Fruit fly (Drosophila melanogaster) whole organism, embryonic: Measurements from ENCODE around the gene Vps39.

Experiments used
- Atf3 ChIP-seq: fragments of 200-800 bp; sonication (Bioruptor generic); optimal IDR thresholded peaks from 3 replicates; lab custom pipeline; 2016; ENCODE audit warnings: missing biosample characterization, missing genetic modification characterization
- BEAF-32 ChIP-seq: fragments of 200-800 bp; sonication (Bioruptor generic); optimal IDR thresholded peaks from 3 replicates; lab custom pipeline; 2017; ENCODE audit warnings: missing biosample characterization, missing genetic modification characterization, mild to moderate bottlenecking, moderate library complexity, missing genetic modification reagents
- Bgb ChIP-seq: fragments of 200-800 bp; sonication (Bioruptor generic); IDR thresholded peaks from 2 replicates; pipeline ENCODE4 v1.3.6; 2022; ENCODE audit warnings: missing biosample characterization, missing genetic modification characterization; ENCODE audit not compliant: partially characterized antibody
- CG10274 ChIP-seq: fragments of 200-800 bp; sonication (Bioruptor generic); optimal IDR thresholded peaks from 3 replicates; lab custom pipeline; 2017; ENCODE audit warnings: missing biosample characterization, mild to moderate bottlenecking, missing genetic modification characterization
- CG14710 ChIP-seq: fragments of 200-800 bp; sonication (Bioruptor generic); optimal IDR thresholded peaks from 3 replicates; lab custom pipeline; 2019; ENCODE audit warnings: missing biosample characterization, mild to moderate bottlenecking, missing genetic modification characterization, moderate library complexity
- CG15479 ChIP-seq: fragments of 200-800 bp; sonication (Bioruptor generic); optimal IDR thresholded peaks from 3 replicates; lab custom pipeline; 2019; ENCODE audit warnings: missing biosample characterization, mild to moderate bottlenecking, missing genetic modification characterization, moderate library complexity
- CG17829 ChIP-seq: fragments of 200-800 bp; optimal IDR thresholded peaks from 2 replicates; lab custom pipeline; 2019; ENCODE audit warnings: missing biosample characterization, mild to moderate bottlenecking, missing genetic modification characterization, moderate library complexity
- CG2116 ChIP-seq: fragments of 200-800 bp; sonication (Bioruptor generic); optimal IDR thresholded peaks from 3 replicates; lab custom pipeline; 2018; ENCODE audit warnings: missing biosample characterization, mild to moderate bottlenecking, missing genetic modification characterization
- CG2120 ChIP-seq: fragments of 200-800 bp; sonication (Bioruptor generic); optimal IDR thresholded peaks from 3 replicates; lab custom pipeline; 2016; ENCODE audit warnings: missing biosample characterization, missing genetic modification characterization
- CG2678 ChIP-seq: fragments of 200-800 bp; sonication (Bioruptor generic); optimal IDR thresholded peaks from 3 replicates; lab custom pipeline; 2019; ENCODE audit warnings: missing biosample characterization, mild to moderate bottlenecking, missing genetic modification characterization, moderate library complexity
- CG2889 ChIP-seq: fragments of 200-800 bp; sonication (Bioruptor generic); IDR thresholded peaks from 3 replicates; pipeline ENCODE4 v1.3.6; 2022; ENCODE audit warnings: missing biosample characterization, missing genetic modification characterization
- CG3163 ChIP-seq: fragments of 200-800 bp; sonication (Bioruptor generic); optimal IDR thresholded peaks from 3 replicates; lab custom pipeline; 2016; ENCODE audit warnings: missing biosample characterization, missing genetic modification characterization
- CG34376 ChIP-seq: fragments of 200-800 bp; sonication (Bioruptor generic); optimal IDR thresholded peaks from 2 replicates; lab custom pipeline; 2018; ENCODE audit warnings: missing biosample characterization, mild to moderate bottlenecking, missing genetic modification characterization
- CG34422 ChIP-seq: fragments of 200-800 bp; sonication (Bioruptor generic); IDR thresholded peaks from 3 replicates; pipeline ENCODE4 v1.3.6; 2022; ENCODE audit warnings: missing biosample characterization, missing genetic modification characterization
- CG3995 ChIP-seq: fragments of 200-800 bp; sonication (Bioruptor generic); optimal IDR thresholded peaks from 3 replicates; lab custom pipeline; 2016; ENCODE audit warnings: missing biosample characterization, missing genetic modification characterization
- CG6765 ChIP-seq: fragments of 200-800 bp; sonication (Bioruptor generic); optimal IDR thresholded peaks from 3 replicates; lab custom pipeline; 2017; ENCODE audit warnings: missing biosample characterization, mild to moderate bottlenecking, missing genetic modification characterization
- CG7963 ChIP-seq: fragments of 200-800 bp; sonication (Bioruptor generic); IDR thresholded peaks from 3 replicates; pipeline ENCODE4 v1.3.6; 2022; ENCODE audit warnings: missing biosample characterization, missing genetic modification characterization; ENCODE audit not compliant: partially characterized antibody
- Camta ChIP-seq: fragments of 200-800 bp; sonication (Bioruptor generic); optimal IDR thresholded peaks from 2 replicates; lab custom pipeline; 2016; ENCODE audit warnings: missing biosample characterization, missing genetic modification characterization
- Dek ChIP-seq: fragments of 200-800 bp; sonication (Bioruptor generic); optimal IDR thresholded peaks from 3 replicates; lab custom pipeline; 2019; ENCODE audit warnings: missing biosample characterization, mild to moderate bottlenecking, missing genetic modification characterization, moderate library complexity
- Dll ChIP-seq: fragments of 200-800 bp; sonication (Bioruptor generic); IDR thresholded peaks from 4 replicates; pipeline ENCODE4 v1.3.6; 2022; ENCODE audit warnings: missing biosample characterization, missing genetic modification characterization; ENCODE audit not compliant: partially characterized antibody
- E2f2 ChIP-seq: fragments of 200-800 bp; sonication (Bioruptor generic); IDR thresholded peaks from 2 replicates; pipeline ENCODE4 v1.3.6; 2022; ENCODE audit warnings: missing biosample characterization, missing genetic modification characterization
- HLH4C ChIP-seq: fragments of 200-800 bp; sonication (Bioruptor generic); IDR thresholded peaks from 3 replicates; pipeline ENCODE4 v1.3.6; 2022; ENCODE audit warnings: missing biosample characterization, missing genetic modification characterization; ENCODE audit not compliant: partially characterized antibody
- HLHmδ ChIP-seq: fragments of 200-800 bp; sonication (Bioruptor generic); optimal IDR thresholded peaks from 2 replicates; lab custom pipeline; 2018; ENCODE audit warnings: missing biosample characterization, mild to moderate bottlenecking, missing genetic modification characterization, moderate library complexity
- HmgZ ChIP-seq: fragments of 200-800 bp; sonication (Bioruptor generic); optimal IDR thresholded peaks from 2 replicates; lab custom pipeline; 2018; ENCODE audit warnings: missing biosample characterization, mild to moderate bottlenecking, missing genetic modification characterization
- MBD-R2 ChIP-seq: fragments of 200-800 bp; sonication (Bioruptor generic); IDR thresholded peaks from 2 replicates; pipeline ENCODE4 v1.3.6; 2022; ENCODE audit warnings: missing biosample characterization, missing genetic modification characterization
- PHDP ChIP-seq: fragments of 200-800 bp; sonication (Bioruptor generic); optimal IDR thresholded peaks from 3 replicates; lab custom pipeline; 2018; ENCODE audit warnings: missing biosample characterization, mild to moderate bottlenecking, missing genetic modification characterization, moderate library complexity
- Sin3A ChIP-seq: fragments of >200 bp; optimal IDR thresholded peaks from 2 replicates; lab custom pipeline; 2018
- Sry-δ ChIP-seq: fragments of 200-800 bp; sonication (Bioruptor generic); optimal IDR thresholded peaks from 2 replicates; lab custom pipeline; 2016; ENCODE audit warnings: missing biosample characterization, missing genetic modification characterization
- bbx ChIP-seq: fragments of 200-800 bp; sonication (Bioruptor generic); IDR thresholded peaks from 2 replicates; pipeline ENCODE4 v1.3.6; 2022; ENCODE audit warnings: missing biosample characterization, missing genetic modification characterization; ENCODE audit not compliant: partially characterized antibody
- dm ChIP-seq: fragments of 200-800 bp; sonication (Bioruptor generic); optimal IDR thresholded peaks from 3 replicates; lab custom pipeline; 2016; ENCODE audit warnings: missing biosample characterization, missing genetic modification characterization
- emc ChIP-seq: fragments of 200-800 bp; sonication (Bioruptor generic); optimal IDR thresholded peaks from 2 replicates; lab custom pipeline; 2016; ENCODE audit warnings: missing biosample characterization, missing genetic modification characterization
- fd96Cb ChIP-seq: fragments of 200-800 bp; sonication (Bioruptor generic); optimal IDR thresholded peaks from 2 replicates; lab custom pipeline; 2018; ENCODE audit warnings: missing biosample characterization, mild to moderate bottlenecking, missing genetic modification characterization, moderate library complexity
- gsb-n ChIP-seq: fragments of 200-800 bp; sonication (Bioruptor generic); optimal IDR thresholded peaks from 3 replicates; lab custom pipeline; 2018; ENCODE audit warnings: missing biosample characterization, mild to moderate bottlenecking, missing genetic modification characterization
- hbn ChIP-seq: fragments of 200-800 bp; sonication (Bioruptor generic); IDR thresholded peaks from 2 replicates; pipeline ENCODE4 v1.3.6; 2022; ENCODE audit warnings: missing biosample characterization, missing genetic modification characterization; ENCODE audit not compliant: partially characterized antibody
- jumu ChIP-seq: fragments of 200-800 bp; sonication (Bioruptor generic); optimal IDR thresholded peaks from 3 replicates; lab custom pipeline; 2016; ENCODE audit warnings: missing biosample characterization, missing genetic modification characterization
- knrl ChIP-seq: fragments of 200-800 bp; sonication (Bioruptor generic); IDR thresholded peaks from 3 replicates; pipeline ENCODE4 v1.3.6; 2022; ENCODE audit warnings: missing biosample characterization, missing genetic modification characterization; ENCODE audit not compliant: partially characterized antibody
- mirr ChIP-seq: fragments of 200-800 bp; sonication (Bioruptor generic); optimal IDR thresholded peaks from 3 replicates; lab custom pipeline; 2018; ENCODE audit warnings: missing biosample characterization, mild to moderate bottlenecking, missing genetic modification characterization
- nerfin-1 ChIP-seq: fragments of 200-800 bp; sonication (Bioruptor generic); optimal IDR thresholded peaks from 3 replicates; lab custom pipeline; 2019; ENCODE audit warnings: missing biosample characterization, mild to moderate bottlenecking, missing genetic modification characterization, moderate library complexity
- otp ChIP-seq: fragments of 200-800 bp; sonication (Bioruptor generic); IDR thresholded peaks from 3 replicates; pipeline ENCODE4, ENCODE4 v1.3.6; 2022; ENCODE audit warnings: missing biosample characterization, missing genetic modification characterization
- phol ChIP-seq: fragments of 200-800 bp; sonication (Bioruptor generic); optimal IDR thresholded peaks from 3 replicates; lab custom pipeline; 2018; ENCODE audit warnings: missing biosample characterization, mild to moderate bottlenecking, missing genetic modification characterization, moderate library complexity
- pros ChIP-seq: fragments of 200-800 bp; sonication (Bioruptor generic); optimal IDR thresholded peaks from 3 replicates; lab custom pipeline; 2019; ENCODE audit warnings: missing biosample characterization, mild to moderate bottlenecking, missing genetic modification characterization, moderate library complexity
- pzg ChIP-seq: fragments of 200-800 bp; sonication (Bioruptor generic); optimal IDR thresholded peaks from 3 replicates; lab custom pipeline; 2018; ENCODE audit warnings: missing biosample characterization, mild to moderate bottlenecking, missing genetic modification characterization, moderate library complexity
- run ChIP-seq: fragments of 200-800 bp; sonication (Bioruptor generic); optimal IDR thresholded peaks from 3 replicates; lab custom pipeline; 2018; ENCODE audit warnings: missing biosample characterization, mild to moderate bottlenecking, missing genetic modification characterization
- sna ChIP-seq: fragments of 200-800 bp; sonication (Bioruptor generic); IDR thresholded peaks from 2 replicates; pipeline ENCODE4 v1.3.6; 2022; ENCODE audit warnings: missing biosample characterization, missing genetic modification characterization; ENCODE audit not compliant: partially characterized antibody
- sob ChIP-seq: fragments of 200-800 bp; sonication (Bioruptor generic); IDR thresholded peaks from 2 replicates; pipeline ENCODE4 v1.3.6; 2022; ENCODE audit warnings: missing biosample characterization, missing genetic modification characterization
- tna ChIP-seq: fragments of 200-800 bp; sonication (Bioruptor generic); IDR thresholded peaks from 2 replicates; pipeline ENCODE4 v1.3.6; 2022; ENCODE audit warnings: missing biosample characterization, missing genetic modification characterization; ENCODE audit not compliant: partially characterized antibody

Gene Vps39

dm6 chr3R:18261602-18262001 lies 12.6 kb downstream of the Vps39 start (continued):
- no peak for TF ChIP-seq HLHmδ
- TF ChIP-seq mirr (GFP tag; lab: Kevin White, UChicago), result no peak
- TF ChIP-seq sob (GFP tag; lab: Robert Waterston, UW), result no peak
- TF ChIP-seq CG34376 (GFP tag; lab: Kevin White, UChicago), result no peak
- no peak for TF ChIP-seq emc (GFP tag; lab: Kevin White, UChicago)

dm6 chr3R:18260016-18260415 lies 14.2 kb downstream of the Vps39 start:
- no peak for TF ChIP-seq PHDP (tag; lab: Kevin White, UChicago)
- TF ChIP-seq gsb-n (tag; lab: Kevin White, UChicago), result peak; percentile 71
- TF ChIP-seq CG10274 (GFP tag; lab: Kevin White, UChicago), result no peak
- TF ChIP-seq nerfin-1 (tag; lab: Kevin White, UChicago), result peak; percentile 53
- no peak for TF ChIP-seq sob (GFP tag; lab: Robert Waterston, UW)
- peak; percentile 40 for TF ChIP-seq pros (GFP tag; lab: Kevin White, UChicago)

dm6 chr3R:18255281-18255680 lies 19.0 kb downstream of the Vps39 start, which contains the start of the genes Ada2a, Polr2D, Tgs1 and moi:
Gene Ada2a (minus strand): TSS chr3R:18255487.
Gene Polr2D (minus strand): TSS chr3R:18255487.
Gene Tgs1 (plus strand): TSS chr3R:18255530.
Gene moi (plus strand): TSS chr3R:18255530.
- TF ChIP-seq tna (GFP tag; lab: Robert Waterston, UW), result peak; percentile 47; the same call in 1 of the 2 replicates
- no peak for TF ChIP-seq Camta
- TF ChIP-seq CG7963 (GFP tag; lab: Robert Waterston, UW), result peak; percentile 46; the same call in 2 of the 3 replicates
- TF ChIP-seq emc (GFP tag; lab: Kevin White, UChicago), result no peak
- peak; percentile 15 for TF ChIP-seq CG14710 (tag; lab: Kevin White, UChicago)
- peak; percentile 73; the same call in 1 of the 3 replicates for TF ChIP-seq CG34422 (GFP tag; lab: Robert Waterston, UW)
- TF ChIP-seq jumu, result no peak
- peak; percentile 56 for TF ChIP-seq phol (tag; lab: Kevin White, UChicago)
- TF ChIP-seq BEAF-32, result peak; percentile 85
- TF ChIP-seq dm (GFP tag; lab: Kevin White, UChicago), result peak; percentile 55
- TF ChIP-seq pzg (GFP tag; lab: Kevin White, UChicago), result peak; percentile 72
- peak; percentile 73 for TF ChIP-seq knrl
- peak; percentile 64 for TF ChIP-seq CG15479 (GFP tag; lab: Kevin White, UChicago)
- TF ChIP-seq Sry-δ (GFP tag; lab: Kevin White, UChicago), result peak; percentile 92
- peak; percentile 79 for TF ChIP-seq E2f2 (GFP tag; lab: Robert Waterston, UW)
- TF ChIP-seq bbx (GFP tag; lab: Robert Waterston, UW), result peak; percentile 82
- TF ChIP-seq hbn (GFP tag; lab: Robert Waterston, UW), result peak; percentile 72
- TF ChIP-seq HmgZ (tag; lab: Kevin White, UChicago), result peak; percentile 15
- peak; percentile 64 for TF ChIP-seq sna (GFP tag; lab: Robert Waterston, UW)
- TF ChIP-seq Dek, result no peak
- peak; percentile 10 for TF ChIP-seq CG3995 (GFP tag; lab: Kevin White, UChicago)
- TF ChIP-seq CG2889 (GFP tag; lab: Robert Waterston, UW), result no peak
- peak; percentile 66; the same call in 2 of the 3 replicates for TF ChIP-seq HLH4C
- TF ChIP-seq CG2120 (GFP tag; lab: Kevin White, UChicago), result peak; percentile 9
- TF ChIP-seq PHDP (tag; lab: Kevin White, UChicago), result no peak
- no peak for TF ChIP-seq CG2678
- no peak for TF ChIP-seq fd96Cb (tag; lab: Kevin White, UChicago)
- no peak for TF ChIP-seq CG6765
- peak; percentile 12 for TF ChIP-seq CG17829 (tag; lab: Kevin White, UChicago)
- no peak for TF ChIP-seq run (tag; lab: Kevin White, UChicago)
- TF ChIP-seq Dll (GFP tag; lab: Robert Waterston, UW), result peak; percentile 78
- peak; percentile 96 for TF ChIP-seq MBD-R2
- no peak for TF ChIP-seq otp (GFP tag; lab: Robert Waterston, UW)
- peak; percentile 66 for TF ChIP-seq CG2116 (GFP tag; lab: Kevin White, UChicago)
- no peak for TF ChIP-seq Atf3 (GFP tag; lab: Kevin White, UChicago)
- peak; percentile 79 for TF ChIP-seq Bgb (GFP tag; lab: Robert Waterston, UW)
- no peak for TF ChIP-seq CG3163
- TF ChIP-seq Sin3A (lab: Kevin White, UChicago), result peak; percentile 56
